Fruit fly (Drosophila melanogaster) whole organism, larva: ENCODE results near the gene CG6414.
"Not testable (repeated sequence)": the region's sequence is repeated elsewhere in the genome, so short reads cannot be mapped to it uniquely, and the experiment has no call there.

Experiments
- noc ChIP-seq: fragments of 200-800 bp; sonication (Bioruptor generic); optimal IDR thresholded peaks from 3 replicates; lab custom pipeline; 2019; ENCODE audit warnings: missing biosample characterization, mild to moderate bottlenecking, missing genetic modification characterization, moderate library complexity

The CG6414 gene

dm6 chrX:3971250-3971649, at the start of gene CG6414:
Gene CG6414, minus strand, starts transcription at chrX:3971350.
- no peak for TF ChIP-seq noc (tag; lab: Kevin White, UChicago)

dm6 chrX:4020159-4020558, 49.0 kb upstream of the CG6414 start:
- TF ChIP-seq noc (tag; lab: Kevin White, UChicago) = no peak

- no peak for TF ChIP-seq noc (tag; lab: Kevin White, UChicago)
Measured at dm6 chrX:4012844-4013243, 41.7 kb upstream of the CG6414 start.

dm6 chrX:4010835-4011234, 39.7 kb upstream of the CG6414 start:
- no peak for TF ChIP-seq noc (tag; lab: Kevin White, UChicago)

dm6 chrX:4010179-4010578, 39.0 kb upstream of the CG6414 start:
- TF ChIP-seq noc (tag; lab: Kevin White, UChicago) = no peak

dm6 chrX:4005047-4005446, 33.9 kb upstream of the CG6414 start:
- no peak for TF ChIP-seq noc (tag; lab: Kevin White, UChicago)

- peak; percentile 45 for TF ChIP-seq noc (tag; lab: Kevin White, UChicago)
Measured at dm6 chrX:3968346-3969044, 2.7 kb downstream of the CG6414 start, which contains the start of gene CG6428. Gene CG6428, minus strand, starts transcription at chrX:3968655.

dm6 chrX:3967613-3968012, 3.5 kb downstream of the CG6414 start:
- no peak for TF ChIP-seq noc (tag; lab: Kevin White, UChicago)

dm6 chrX:3964965-3965420, 6.2 kb downstream of the CG6414 start, which contains the start of gene lva:
Gene lva, minus strand, starts transcription at chrX:3965327.
- no peak for TF ChIP-seq noc (tag; lab: Kevin White, UChicago)

dm6 chrX:3950199-3950645, 20.9 kb downstream of the CG6414 start:
- TF ChIP-seq noc (tag; lab: Kevin White, UChicago) = no peak

dm6 chrX:3949409-3950178, 21.6 kb downstream of the CG6414 start:
- TF ChIP-seq noc (tag; lab: Kevin White, UChicago) = no peak

- TF ChIP-seq noc (tag; lab: Kevin White, UChicago) = no peak
Measured at dm6 chrX:3948889-3949288, 22.3 kb downstream of the CG6414 start, which contains the start of gene Vap33. Gene Vap33, plus strand, starts transcription at chrX:3948975.

- TF ChIP-seq noc (tag; lab: Kevin White, UChicago) = not testable (repeated sequence)
Measured at dm6 chrX:3944743-3945142, 26.4 kb downstream of the CG6414 start, which contains the start of gene Gem4c. Gene Gem4c, plus strand, starts transcription at chrX:3945043.

- TF ChIP-seq noc (tag; lab: Kevin White, UChicago) = not testable (repeated sequence)
Measured at dm6 chrX:3940547-3940946, 30.6 kb downstream of the CG6414 start, which contains the start of gene Gem4b. Gene Gem4b, plus strand, starts transcription at chrX:3940847.

dm6 chrX:3936174-3936573, 35.0 kb downstream of the CG6414 start, which contains the start of the genes CG2938 and Glos:
Gene CG2938, minus strand, starts transcription at chrX:3936469.
Gene Glos, plus strand, starts transcription at chrX:3936517.
- no peak for TF ChIP-seq noc (tag; lab: Kevin White, UChicago)

- TF ChIP-seq noc (tag; lab: Kevin White, UChicago) = no peak
Measured at dm6 chrX:3931669-3932068, 39.5 kb downstream of the CG6414 start.
